Fruit fly (Drosophila melanogaster): ENCODE measurements around the gene CG7299.

dm6 chr2L:10680584-10681080 lies 3.6 kb downstream of the CG7299 start, which contains the start of gene CG17105:
- TF ChIP-seq Lhr (GFP tag; optimal IDR thresholded peaks at IDR 0.05) = no peak
- TF ChIP-seq odd (GFP tag; optimal IDR thresholded peaks at IDR 0.05) = no peak
- no peak for TF ChIP-seq Hr39 (optimal IDR thresholded peaks at IDR 0.05)
- TF ChIP-seq CG7556 (GFP tag; optimal IDR thresholded peaks at IDR 0.05) = no peak
- TF ChIP-seq CG10654 (GFP tag; optimal IDR thresholded peaks at IDR 0.05) = no peak
- TF ChIP-seq CG17802 (tag; optimal IDR thresholded peaks at IDR 0.05) = no peak

All from whole organism, embryonic.